Fruit fly (Drosophila melanogaster): Measurements from ENCODE around the gene CG5854.

DNA sequence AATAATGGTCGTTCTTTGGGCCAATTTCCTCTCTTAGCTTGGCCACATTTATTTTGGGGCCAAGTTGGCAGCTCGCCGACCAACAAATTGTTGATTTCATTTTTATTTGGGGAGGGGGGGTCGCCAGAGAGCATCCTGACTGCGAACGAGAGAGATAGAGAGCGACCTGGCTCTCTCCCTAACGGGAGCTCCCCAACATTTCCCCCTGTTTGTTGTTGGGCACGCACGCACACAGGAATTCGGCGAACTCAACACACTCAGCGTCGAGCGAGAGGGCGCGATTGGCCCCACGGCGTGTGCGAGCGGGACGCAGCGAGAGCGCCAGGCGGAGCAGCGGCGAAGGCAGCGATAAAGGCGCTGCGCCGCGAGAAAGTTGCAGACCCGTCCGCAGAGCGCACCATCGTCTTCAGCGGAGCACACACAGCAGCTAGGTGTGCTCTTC lies 29.1 kb downstream of the CG5854 start, which contains the start of gene CG31140:
- no peak for TF ChIP-seq Abd-B (GFP tag; optimal IDR thresholded peaks at IDR 0.05)
- no peak for TF ChIP-seq woc (GFP tag; optimal IDR thresholded peaks at IDR 0.05)
- no peak for TF ChIP-seq HLH106 (tag; optimal IDR thresholded peaks at IDR 0.05)
- TF ChIP-seq psq (GFP tag; optimal IDR thresholded peaks at IDR 0.05), result no peak
- no peak for TF ChIP-seq Dfd (GFP tag; optimal IDR thresholded peaks at IDR 0.05)
- no peak for TF ChIP-seq Jra (GFP tag; optimal IDR thresholded peaks at IDR 0.05)
- no peak for TF ChIP-seq tai (GFP tag; optimal IDR thresholded peaks at IDR 0.05)
- no peak for TF ChIP-seq h (GFP tag; optimal IDR thresholded peaks at IDR 0.05)
- TF ChIP-seq usp (GFP tag; optimal IDR thresholded peaks at IDR 0.05), result no peak

All from whole organism, wandering third instar larva.